Worm (Caenorhabditis elegans): ENCODE measurements around the gene clec-57.

DNA sequence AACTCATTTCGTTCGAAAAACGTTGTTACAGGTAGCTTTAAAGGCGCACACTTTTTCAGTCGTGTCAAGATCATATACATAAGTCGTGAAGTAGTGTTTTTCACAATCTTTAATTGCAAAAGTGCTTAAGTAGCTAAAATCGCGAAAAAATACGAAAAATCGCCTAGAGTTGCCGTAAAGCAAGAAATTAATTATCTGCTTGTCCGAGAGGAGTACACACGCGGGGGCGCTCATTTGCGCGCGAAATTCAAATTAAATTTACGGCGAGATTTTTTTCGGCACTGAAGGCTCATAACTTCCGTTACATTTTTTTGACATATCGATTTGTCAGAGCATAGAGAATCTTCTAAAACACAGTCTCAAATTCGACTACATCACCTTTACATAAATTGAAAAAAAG is 8.9 kb upstream of the clec-57 start:
- TF ChIP-seq ztf-29 (GFP tag; IDR thresholded peaks at IDR 0.05) (no peak), ref-1 (GFP tag; conservative IDR thresholded peaks at IDR 0.05) (no peak), tab-1 (GFP tag; IDR thresholded peaks at IDR 0.05) (no peak), med-1 (GFP tag; optimal IDR thresholded peaks at IDR 0.05; ENCODE audit: insufficient read depth) (no peak), flt-1 (GFP tag; IDR thresholded peaks at IDR 0.05) (no peak), cog-1 (tag; optimal IDR thresholded peaks at IDR 0.05) (no peak)
